Worm (Caenorhabditis elegans): Measurements from ENCODE around the gene cyn-17.
"Not testable (repeated sequence)": the region's sequence is repeated elsewhere in the genome, so short reads cannot be mapped to it uniquely, and the experiment has no call there.

Gene cyn-17

DNA sequence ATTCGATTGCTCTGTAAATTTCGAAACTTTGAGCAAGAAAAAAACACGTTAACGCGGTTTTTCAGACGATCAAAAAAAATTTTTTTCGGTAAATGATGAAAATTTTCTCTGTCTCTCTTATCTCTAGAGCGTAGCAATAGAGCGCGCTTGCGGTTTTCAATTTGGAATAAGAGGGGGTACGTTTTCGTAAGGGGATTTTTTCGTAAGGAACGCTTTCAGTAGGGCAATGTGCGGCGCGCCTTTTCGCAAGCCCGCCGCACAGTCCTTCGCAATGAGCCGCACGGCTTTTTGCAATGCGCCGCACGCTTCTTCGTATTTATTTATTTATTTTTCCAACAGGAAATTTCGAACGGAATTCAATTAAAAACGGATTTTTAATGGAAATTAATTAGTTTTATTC is 22.5 kb upstream of the cyn-17 start, which contains the start of gene F44E7.4 (continued):
- TF ChIP-seq lin-29 (GFP tag; IDR thresholded peaks at IDR 0.05) (peak; percentile 81), nhr-102 (tag; optimal IDR thresholded peaks at IDR 0.05) (peak; percentile 9), hlh-11 (tag; optimal IDR thresholded peaks at IDR 0.05) (peak; percentile 32), mep-1 (tag; optimal IDR thresholded peaks at IDR 0.05) (peak; percentile 62), lin-38 (GFP tag; IDR thresholded peaks at IDR 0.05) (peak; percentile 98), zfp-3 (GFP tag; conservative IDR thresholded peaks at IDR 0.05) (peak; percentile 76; the same call in 1 of the 2 replicates), T20F7.1 (GFP tag; optimal IDR thresholded peaks at IDR 0.05) (peak; percentile 1), ZK337.2 (GFP tag; IDR thresholded peaks at IDR 0.05) (peak; percentile 81), nhr-6 (tag; optimal IDR thresholded peaks at IDR 0.05) (peak; percentile 25), ceh-44 (GFP tag; IDR thresholded peaks at IDR 0.05) (peak; percentile 92), lin-1 (GFP tag; IDR thresholded peaks at IDR 0.05) (peak; percentile 91), ctbp-1 (GFP tag; IDR thresholded peaks at IDR 0.05) (peak; percentile 85), lim-7 (GFP tag; IDR thresholded peaks at IDR 0.05) (peak; percentile 79), unc-130 (GFP tag; optimal IDR thresholded peaks at IDR 0.05) (peak; percentile 14)

DNA sequence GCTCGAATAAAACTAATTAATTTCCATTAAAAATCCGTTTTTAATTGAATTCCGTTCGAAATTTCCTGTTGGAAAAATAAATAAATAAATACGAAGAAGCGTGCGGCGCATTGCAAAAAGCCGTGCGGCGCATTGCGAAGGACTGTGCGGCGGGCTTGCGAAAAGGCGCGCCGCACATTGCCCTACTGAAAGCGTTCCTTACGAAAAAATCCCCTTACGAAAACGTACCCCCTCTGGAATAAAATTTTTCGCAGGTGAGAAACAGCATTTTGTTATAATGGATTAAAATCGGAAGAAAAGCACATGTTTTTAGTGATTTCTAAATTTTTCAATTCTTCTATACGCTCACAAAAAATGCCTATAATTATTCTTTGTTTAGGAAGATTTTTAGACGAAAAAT is 21.3 kb upstream of the cyn-17 start:
- peak; percentile 70 for TF ChIP-seq hmg-1.1 (GFP tag; IDR thresholded peaks at IDR 0.05)
- 0 out of 2 replicates have a peak, but pooled peaks have one; percentile 11 for TF ChIP-seq D1046.2 (GFP tag; IDR thresholded peaks at IDR 0.05)
- TF ChIP-seq set-16 (GFP tag; IDR thresholded peaks at IDR 0.05): peak; percentile 55; the same call in 1 of the 2 replicates
- TF ChIP-seq php-3 (GFP tag; IDR thresholded peaks at IDR 0.05): peak; percentile 51; the same call in 1 of the 2 replicates
- TF ChIP-seq lin-38 (GFP tag; IDR thresholded peaks at IDR 0.05): peak; percentile 85
- 0 out of 2 replicates have a peak, but pooled peaks have one; percentile 33 for TF ChIP-seq vab-7 (GFP tag; IDR thresholded peaks at IDR 0.05)
- 0 out of 2 replicates have a peak, but pooled peaks have one; percentile 34 for TF ChIP-seq ceh-44 (GFP tag; IDR thresholded peaks at IDR 0.05)
- TF ChIP-seq ctbp-1 (GFP tag; IDR thresholded peaks at IDR 0.05): peak; percentile 44; the same call in 1 of the 2 replicates
- TF ChIP-seq dmd-6 (GFP tag; IDR thresholded peaks at IDR 0.05): peak; percentile 29; the same call in 1 of the 2 replicates
- TF ChIP-seq T26A8.4 (GFP tag; IDR thresholded peaks at IDR 0.05): peak; percentile 86
- 0 out of 2 replicates have a peak, but pooled peaks have one; percentile 18 for TF ChIP-seq nhr-42 (GFP tag; IDR thresholded peaks at IDR 0.05)
- 0 out of 2 replicates have a peak, but pooled peaks have one; percentile 10 for TF ChIP-seq Y48G9A.11 (GFP tag; IDR thresholded peaks at IDR 0.05)
- 0 out of 2 replicates have a peak, but pooled peaks have one; percentile 46 for TF ChIP-seq mdt-29 (GFP tag; IDR thresholded peaks at IDR 0.05)
- peak; percentile 67 for TF ChIP-seq pha-4 (GFP tag; IDR thresholded peaks at IDR 0.05)
- not testable (repeated sequence) for TF ChIP-seq pha-4 (tag; optimal IDR thresholded peaks at IDR 0.05)
- TF ChIP-seq egl-43 (GFP tag; IDR thresholded peaks at IDR 0.05): peak; percentile 68; the same call in 1 of the 2 replicates

DNA sequence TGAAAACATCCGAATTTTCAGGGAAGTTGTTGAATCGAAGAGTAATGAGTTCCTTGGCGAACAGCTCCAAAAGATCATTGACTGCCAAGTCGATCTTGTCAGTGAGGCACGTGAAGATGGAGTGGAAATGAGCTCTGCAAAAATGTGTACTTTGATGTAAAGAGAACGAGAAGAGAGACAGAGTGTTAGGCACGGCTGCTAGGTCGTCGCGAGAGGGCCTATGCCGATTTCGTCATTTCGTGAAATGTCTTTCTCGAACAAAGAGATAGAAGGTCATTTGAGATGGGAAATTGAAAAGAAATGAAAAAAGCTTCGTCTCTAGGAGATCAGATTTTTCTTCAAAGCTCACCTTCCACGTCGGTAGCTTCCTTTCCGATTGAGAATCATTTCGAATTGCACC is 19.5 kb upstream of the cyn-17 start:
- no peak for TF ChIP-seq dmd-9 (GFP tag; IDR thresholded peaks at IDR 0.05)
- TF ChIP-seq skn-1 (tag; optimal IDR thresholded peaks at IDR 0.05): no peak
- no peak for TF ChIP-seq daf-12 (tag; optimal IDR thresholded peaks at IDR 0.05)
- TF ChIP-seq hlh-30 (tag; optimal IDR thresholded peaks at IDR 0.05; ENCODE audit: insufficient read depth): peak; percentile 10
- peak; percentile 60 for TF ChIP-seq ztf-7 (tag; optimal IDR thresholded peaks at IDR 0.05)
- TF ChIP-seq cey-2 (tag; optimal IDR thresholded peaks at IDR 0.05; ENCODE audit: borderline replicate concordance, insufficient read depth): no peak
- TF ChIP-seq nhr-11 (tag; optimal IDR thresholded peaks at IDR 0.05): peak; percentile 42
- TF ChIP-seq nhr-28 (tag; optimal IDR thresholded peaks at IDR 0.05): peak; percentile 22
- peak in 1 of 2 experiments; percentile 75 for TF ChIP-seq unc-62 (GFP tag; optimal IDR thresholded peaks at IDR 0.05 in 1 of 2)
- TF ChIP-seq unc-62 (tag; optimal IDR thresholded peaks at IDR 0.05): no peak
- TF ChIP-seq lsy-2 (tag; optimal IDR thresholded peaks at IDR 0.05): peak in 1 of 2 experiments; percentile 18
- TF ChIP-seq lim-7 (GFP tag; IDR thresholded peaks at IDR 0.05): no peak
- no peak for TF ChIP-seq Y48G9A.11 (GFP tag; IDR thresholded peaks at IDR 0.05)
- peak; percentile 28 for TF ChIP-seq hlh-11 (tag; optimal IDR thresholded peaks at IDR 0.05)
- 0 out of 2 replicates have a peak, but pooled peaks have one; percentile 13 for TF ChIP-seq hmg-1.1 (GFP tag; IDR thresholded peaks at IDR 0.05)
- TF ChIP-seq aha-1 (tag): peak; percentile 52
- TF ChIP-seq zip-11 (GFP tag; IDR thresholded peaks at IDR 0.05): peak; percentile 67
- peak; percentile 18 for TF ChIP-seq mep-1 (tag; optimal IDR thresholded peaks at IDR 0.05)
- peak; percentile 37 for TF ChIP-seq spr-3 (GFP tag; optimal IDR thresholded peaks at IDR 0.05)
- no peak for TF ChIP-seq madf-5 (GFP tag; IDR thresholded peaks at IDR 0.05)
- peak; percentile 26 for TF ChIP-seq mxl-3 (GFP tag; optimal IDR thresholded peaks at IDR 0.05)

All from whole organism, L4 larva.